Fruit fly (Drosophila melanogaster) whole organism, embryonic: ENCODE results near the gene CG3224.

Source experiments
- Abd-B ChIP-seq: fragments of 200-800 bp; sonication (Bioruptor generic); optimal IDR thresholded peaks from 2 replicates; lab custom pipeline; 2018; ENCODE audit warnings: missing biosample characterization, mild to moderate bottlenecking, missing genetic modification characterization, moderate library complexity
- Aef1 ChIP-seq: fragments of 200-800 bp; sonication (Bioruptor generic); IDR thresholded peaks from 3 replicates; pipeline ENCODE4 v1.3.6; 2022; ENCODE audit warnings: missing biosample characterization, missing genetic modification characterization
- CG10979 ChIP-seq: fragments of 200-800 bp; sonication (Bioruptor generic); optimal IDR thresholded peaks from 2 replicates; lab custom pipeline; 2018; ENCODE audit warnings: missing biosample characterization, mild to moderate bottlenecking, missing genetic modification characterization, moderate library complexity
- CG11398 ChIP-seq: fragments of 200-800 bp; sonication (Bioruptor generic); optimal IDR thresholded peaks from 2 replicates; lab custom pipeline; 2016; ENCODE audit warnings: missing biosample characterization, missing genetic modification characterization
- CG12104 ChIP-seq: fragments of 200-800 bp; sonication (Bioruptor generic); optimal IDR thresholded peaks from 3 replicates; lab custom pipeline; 2016; ENCODE audit warnings: missing biosample characterization, missing genetic modification characterization
- CG14014 ChIP-seq: fragments of 200-800 bp; sonication (Bioruptor generic); IDR thresholded peaks from 2 replicates; pipeline ENCODE4 v1.3.6; 2022; ENCODE audit warnings: missing biosample characterization, missing genetic modification characterization
- CG14050 ChIP-seq: fragments of 200-800 bp; sonication (Bioruptor generic); IDR thresholded peaks from 3 replicates; pipeline ENCODE4 v1.3.6; 2022; ENCODE audit warnings: missing biosample characterization, missing genetic modification characterization
- CG15514 ChIP-seq: fragments of 200-800 bp; sonication (Bioruptor generic); optimal IDR thresholded peaks from 3 replicates; lab custom pipeline; 2017; ENCODE audit warnings: missing biosample characterization, missing genetic modification characterization, mild to moderate bottlenecking, moderate library complexity, missing genetic modification reagents
- CG1603 ChIP-seq: fragments of 200-800 bp; sonication (Bioruptor generic); optimal IDR thresholded peaks from 2 replicates; lab custom pipeline; 2019; ENCODE audit warnings: missing biosample characterization, mild to moderate bottlenecking, missing genetic modification characterization, moderate library complexity
- CG2712 ChIP-seq: fragments of 200-800 bp; optimal IDR thresholded peaks from 3 replicates; lab custom pipeline; 2019; ENCODE audit warnings: missing biosample characterization, mild to moderate bottlenecking, missing genetic modification characterization, moderate library complexity
- CG31365 ChIP-seq: fragments of 200-800 bp; sonication (Bioruptor generic); optimal IDR thresholded peaks from 2 replicates; lab custom pipeline; 2018; ENCODE audit warnings: missing biosample characterization, mild to moderate bottlenecking, missing genetic modification characterization
- CG32772 ChIP-seq: fragments of 200-800 bp; sonication (Bioruptor generic); IDR thresholded peaks from 2 replicates; pipeline ENCODE4 v1.3.6; 2022; ENCODE audit warnings: missing biosample characterization, missing genetic modification characterization
- CG34422 ChIP-seq: fragments of 200-800 bp; sonication (Bioruptor generic); IDR thresholded peaks from 3 replicates; pipeline ENCODE4 v1.3.6; 2022; ENCODE audit warnings: missing biosample characterization, missing genetic modification characterization
- CG3847 ChIP-seq: fragments of 200-800 bp; sonication (Bioruptor generic); IDR thresholded peaks from 2 replicates; pipeline ENCODE4 v1.3.6; 2022; ENCODE audit warnings: missing biosample characterization, missing genetic modification characterization
- CG7556 ChIP-seq: fragments of 200-800 bp; sonication (Bioruptor generic); optimal IDR thresholded peaks from 2 replicates; lab custom pipeline; 2017; ENCODE audit warnings: missing biosample characterization, mild to moderate bottlenecking, missing genetic modification characterization
- CG8089 ChIP-seq: fragments of 200-800 bp; sonication (Bioruptor generic); optimal IDR thresholded peaks from 3 replicates; lab custom pipeline; 2016; ENCODE audit warnings: missing biosample characterization, missing genetic modification characterization
- CG9437 ChIP-seq: fragments of 200-800 bp; sonication (Bioruptor generic); optimal IDR thresholded peaks from 2 replicates; lab custom pipeline; 2018; ENCODE audit warnings: missing biosample characterization, mild to moderate bottlenecking, missing genetic modification characterization
- CG9797 ChIP-seq: fragments of 200-800 bp; sonication (Bioruptor generic); optimal IDR thresholded peaks from 3 replicates; lab custom pipeline; 2018; ENCODE audit warnings: missing biosample characterization, mild to moderate bottlenecking, missing genetic modification characterization
- Dip3 ChIP-seq: fragments of 200-800 bp; sonication (Bioruptor generic); optimal IDR thresholded peaks from 3 replicates; lab custom pipeline; 2016; ENCODE audit warnings: missing biosample characterization, missing genetic modification characterization
- Dll ChIP-seq: fragments of 200-800 bp; sonication (Bioruptor generic); IDR thresholded peaks from 4 replicates; pipeline ENCODE4 v1.3.6; 2022; ENCODE audit warnings: missing biosample characterization, missing genetic modification characterization; ENCODE audit not compliant: partially characterized antibody
- H15 ChIP-seq: fragments of 200-800 bp; sonication (Bioruptor generic); IDR thresholded peaks from 3 replicates; pipeline ENCODE4 v1.3.6; 2022; ENCODE audit warnings: missing biosample characterization, missing genetic modification characterization
- HLH4C ChIP-seq: fragments of 200-800 bp; sonication (Bioruptor generic); IDR thresholded peaks from 3 replicates; pipeline ENCODE4 v1.3.6; 2022; ENCODE audit warnings: missing biosample characterization, missing genetic modification characterization; ENCODE audit not compliant: partially characterized antibody
- HLH54F ChIP-seq: fragments of 200-800 bp; sonication (Bioruptor generic); optimal IDR thresholded peaks from 3 replicates; lab custom pipeline; 2016; ENCODE audit warnings: missing biosample characterization, missing genetic modification characterization
- Lpt ChIP-seq: fragments of >200 bp; optimal IDR thresholded peaks from 2 replicates; lab custom pipeline; 2018; ENCODE audit warnings: missing biosample characterization, missing genetic modification characterization
- Mad ChIP-seq: fragments of 200-800 bp; sonication (Bioruptor generic); optimal IDR thresholded peaks from 2 replicates; lab custom pipeline; 2016; ENCODE audit warnings: missing biosample characterization, missing genetic modification characterization
- NC2α ChIP-seq: fragments of 200-800 bp; sonication (Bioruptor generic); optimal IDR thresholded peaks from 2 replicates; lab custom pipeline; 2016; ENCODE audit warnings: missing biosample characterization, missing genetic modification characterization
- Nf-YA ChIP-seq: fragments of 200-800 bp; sonication (Bioruptor generic); IDR thresholded peaks from 2 replicates; pipeline ENCODE4 v1.3.6; 2022; ENCODE audit warnings: missing biosample characterization, missing genetic modification characterization
- Nf-YC ChIP-seq: fragments of 200-800 bp; optimal IDR thresholded peaks from 3 replicates; lab custom pipeline; 2019; ENCODE audit warnings: missing biosample characterization, mild to moderate bottlenecking, missing genetic modification characterization, moderate library complexity
- PHDP ChIP-seq: fragments of 200-800 bp; sonication (Bioruptor generic); optimal IDR thresholded peaks from 3 replicates; lab custom pipeline; 2018; ENCODE audit warnings: missing biosample characterization, mild to moderate bottlenecking, missing genetic modification characterization, moderate library complexity
- Ravus ChIP-seq: fragments of 200-800 bp; sonication (Bioruptor generic); IDR thresholded peaks from 2 replicates; pipeline ENCODE4 v1.3.6; 2022; ENCODE audit warnings: missing biosample characterization, missing genetic modification characterization
- Trl ChIP-seq, 3 experiments: fragments of >200 bp in 2 of 3; fragments of 200-800 bp in 1 of 3; sonication (Bioruptor generic) in 1 of 3; optimal IDR thresholded peaks; 2 replicates in 1 of 3; 3 replicates in 2 of 3; lab custom pipeline; 2016 to 2017; ENCODE audit warnings: missing biosample characterization in 1 of 3, missing genetic modification characterization in 1 of 3
- Vsx1 ChIP-seq: fragments of 200-800 bp; sonication (Bioruptor generic); optimal IDR thresholded peaks from 2 replicates; lab custom pipeline; 2017; ENCODE audit warnings: missing biosample characterization, mild to moderate bottlenecking, missing genetic modification characterization, missing genetic modification reagents
- Xrp1 ChIP-seq: fragments of 200-800 bp; sonication (Bioruptor generic); IDR thresholded peaks from 2 replicates; pipeline ENCODE4 v1.3.6; 2022; ENCODE audit warnings: missing biosample characterization, missing genetic modification characterization
- ase ChIP-seq: fragments of 200-800 bp; sonication (Bioruptor generic); IDR thresholded peaks from 3 replicates; pipeline ENCODE4 v1.3.6; 2022; ENCODE audit warnings: missing biosample characterization, missing genetic modification characterization
- dimm ChIP-seq: fragments of 200-800 bp; sonication (Bioruptor generic); IDR thresholded peaks from 2 replicates; pipeline ENCODE4 v1.3.6; 2022; ENCODE audit warnings: missing biosample characterization, missing genetic modification characterization
- dm ChIP-seq: fragments of 200-800 bp; sonication (Bioruptor generic); optimal IDR thresholded peaks from 3 replicates; lab custom pipeline; 2016; ENCODE audit warnings: missing biosample characterization, missing genetic modification characterization
- fd102C ChIP-seq: fragments of 200-800 bp; sonication (Bioruptor generic); optimal IDR thresholded peaks from 2 replicates; lab custom pipeline; 2018; ENCODE audit warnings: missing biosample characterization, mild to moderate bottlenecking, missing genetic modification characterization, moderate library complexity
- ftz-f1 ChIP-seq: fragments of 200-800 bp; sonication (Bioruptor generic); optimal IDR thresholded peaks from 2 replicates; lab custom pipeline; 2016; ENCODE audit warnings: missing biosample characterization, missing genetic modification characterization
- gfzf ChIP-seq: fragments of 200-800 bp; sonication (Bioruptor generic); optimal IDR thresholded peaks from 2 replicates; lab custom pipeline; 2016; ENCODE audit warnings: missing biosample characterization, mild to moderate bottlenecking, missing genetic modification characterization, moderate library complexity
- gsb-n ChIP-seq: fragments of 200-800 bp; sonication (Bioruptor generic); optimal IDR thresholded peaks from 3 replicates; lab custom pipeline; 2018; ENCODE audit warnings: missing biosample characterization, mild to moderate bottlenecking, missing genetic modification characterization
- ham ChIP-seq: fragments of 200-800 bp; sonication (Bioruptor generic); IDR thresholded peaks from 2 replicates; pipeline ENCODE4 v1.3.6; 2022; ENCODE audit warnings: missing biosample characterization, missing genetic modification characterization
- ken ChIP-seq: fragments of 200-800 bp; sonication (Bioruptor generic); IDR thresholded peaks from 3 replicates; pipeline ENCODE4 v1.3.6; 2022; ENCODE audit warnings: missing biosample characterization, missing genetic modification characterization
- row ChIP-seq: fragments of 200-800 bp; sonication (Bioruptor generic); IDR thresholded peaks from 3 replicates; pipeline ENCODE4 v1.3.6; 2022; ENCODE audit warnings: missing biosample characterization, missing genetic modification characterization
- schlank ChIP-seq: fragments of 200-800 bp; sonication (Bioruptor generic); optimal IDR thresholded peaks from 2 replicates; lab custom pipeline; 2018; ENCODE audit warnings: missing biosample characterization, mild to moderate bottlenecking, missing genetic modification characterization
- shn ChIP-seq: fragments of 200-800 bp; sonication (Bioruptor generic); optimal IDR thresholded peaks from 3 replicates; lab custom pipeline; 2016; ENCODE audit warnings: missing biosample characterization, missing genetic modification characterization
- sob ChIP-seq: fragments of 200-800 bp; sonication (Bioruptor generic); IDR thresholded peaks from 2 replicates; pipeline ENCODE4 v1.3.6; 2022; ENCODE audit warnings: missing biosample characterization, missing genetic modification characterization
- sug ChIP-seq: fragments of 200-800 bp; optimal IDR thresholded peaks from 2 replicates; lab custom pipeline; 2019; ENCODE audit warnings: missing biosample characterization, mild to moderate bottlenecking, missing genetic modification characterization, moderate library complexity
- tap ChIP-seq: fragments of 200-800 bp; optimal IDR thresholded peaks from 3 replicates; lab custom pipeline; 2019; ENCODE audit warnings: missing biosample characterization, mild to moderate bottlenecking, missing genetic modification characterization, moderate library complexity
- vfl ChIP-seq: fragments of 200-800 bp; sonication (Bioruptor generic); optimal IDR thresholded peaks from 2 replicates; lab custom pipeline; 2016; ENCODE audit warnings: missing biosample characterization, missing genetic modification characterization
- yki ChIP-seq: fragments of >200 bp; optimal IDR thresholded peaks from 3 replicates; lab custom pipeline; 2018

The CG3224 gene

DNA sequence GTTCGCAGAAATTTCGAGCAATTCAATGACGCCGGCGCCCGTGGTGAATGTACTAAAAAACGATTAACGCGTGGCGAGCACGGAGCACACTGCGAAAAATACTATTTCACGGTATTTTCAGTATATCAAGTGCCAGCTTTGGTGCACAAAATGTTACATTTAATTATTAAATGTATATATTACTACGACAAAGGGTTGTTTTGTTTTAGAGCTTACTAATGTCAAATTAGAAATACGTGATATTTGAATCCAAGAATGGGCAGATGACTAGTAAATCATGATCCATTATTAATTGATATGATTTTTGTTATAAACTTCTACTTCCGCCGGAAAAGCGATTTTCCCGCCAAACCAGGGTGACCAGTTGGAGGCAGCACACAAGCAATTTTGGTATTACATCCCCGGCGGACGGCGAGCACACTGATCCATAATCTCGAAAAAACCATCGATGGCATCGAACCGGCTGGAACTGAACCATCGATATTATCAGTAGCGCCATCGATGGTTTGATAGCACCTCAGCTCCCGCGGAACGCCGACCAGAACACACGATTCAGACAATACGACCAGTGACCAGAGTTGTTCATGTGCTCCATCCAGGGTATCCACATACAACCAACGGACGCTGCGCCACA, 6.9 kb downstream of the CG3224 start, which contains the start of the genes CG3226 and Cdc7 (continued):
- TF ChIP-seq H15 (GFP tag; lab: Robert Waterston, UW): peak; percentile 54; the same call in 1 of the 3 replicates
- TF ChIP-seq CG14014 (GFP tag; lab: Robert Waterston, UW): peak; percentile 46; the same call in 1 of the 2 replicates
- peak; percentile 41; the same call in 2 of the 3 replicates for TF ChIP-seq row (GFP tag; lab: Robert Waterston, UW)
- TF ChIP-seq HLH4C (GFP tag; lab: Robert Waterston, UW): peak; percentile 62
- peak; percentile 69 for TF ChIP-seq CG9437
- no peak for TF ChIP-seq Trl (optimal IDR thresholded peaks at IDR 0.05; lab: Kevin White, UChicago)
- peak; percentile 35 for TF ChIP-seq Trl (GFP tag; optimal IDR thresholded peaks at IDR 0.05; lab: Kevin White, UChicago)
- TF ChIP-seq Mad: peak; percentile 9
- no peak for TF ChIP-seq NC2α (GFP tag; lab: Kevin White, UChicago)
- peak; percentile 73 for TF ChIP-seq sug (tag; lab: Kevin White, UChicago)
- no peak for TF ChIP-seq CG32772 (GFP tag; lab: Robert Waterston, UW)
- peak; percentile 78 for TF ChIP-seq PHDP (tag; lab: Kevin White, UChicago)
- TF ChIP-seq CG12104 (GFP tag; lab: Kevin White, UChicago): peak; percentile 76
- TF ChIP-seq Dip3 (GFP tag; lab: Kevin White, UChicago): peak; percentile 28
- TF ChIP-seq ham (GFP tag; lab: Robert Waterston, UW): no peak
- peak; percentile 74 for TF ChIP-seq sob (GFP tag; lab: Robert Waterston, UW)
- peak; percentile 72 for TF ChIP-seq Nf-YC (tag; lab: Kevin White, UChicago)
- no peak for TF ChIP-seq Ravus (GFP tag; lab: Robert Waterston, UW)
- peak; percentile 57; the same call in 1 of the 2 replicates for TF ChIP-seq CG3847 (GFP tag; lab: Robert Waterston, UW)
- TF ChIP-seq ftz-f1 (GFP tag; lab: Kevin White, UChicago): no peak
- no peak for TF ChIP-seq fd102C (GFP tag; lab: Kevin White, UChicago)
- peak; percentile 45 for TF ChIP-seq CG31365 (tag; lab: Kevin White, UChicago)
- peak; percentile 83 for TF ChIP-seq gfzf
- no peak for TF ChIP-seq ken (GFP tag; lab: Robert Waterston, UW)
- TF ChIP-seq CG11398: no peak
- TF ChIP-seq shn (GFP tag; lab: Kevin White, UChicago): peak; percentile 65
- TF ChIP-seq yki (lab: Kevin White, UChicago): no peak
- peak; percentile 63 for TF ChIP-seq CG2712 (tag; lab: Kevin White, UChicago)
- peak; percentile 86 for TF ChIP-seq CG9797 (GFP tag; lab: Kevin White, UChicago)
- TF ChIP-seq Aef1 (GFP tag; lab: Robert Waterston, UW): no peak
- peak; percentile 47 for TF ChIP-seq CG10979 (tag; lab: Kevin White, UChicago)
- peak; percentile 71 for TF ChIP-seq Dll (GFP tag; lab: Robert Waterston, UW)
- no peak for TF ChIP-seq Abd-B (GFP tag; lab: Kevin White, UChicago)
- TF ChIP-seq CG14050 (GFP tag; lab: Robert Waterston, UW): peak; percentile 48; the same call in 1 of the 3 replicates
- TF ChIP-seq Xrp1 (GFP tag; lab: Robert Waterston, UW): no peak
- peak; percentile 92 for TF ChIP-seq CG15514
- no peak for TF ChIP-seq Nf-YA (GFP tag; lab: Robert Waterston, UW)
- TF ChIP-seq schlank (tag; lab: Kevin White, UChicago): peak; percentile 78
- peak; percentile 67 for TF ChIP-seq CG7556 (GFP tag; lab: Kevin White, UChicago)
- no peak for TF ChIP-seq dimm (GFP tag; lab: Robert Waterston, UW)
- TF ChIP-seq Vsx1 (GFP tag; lab: Kevin White, UChicago): peak; percentile 78
- TF ChIP-seq CG34422 (GFP tag; lab: Robert Waterston, UW): peak; percentile 67; the same call in 1 of the 3 replicates
- no peak for TF ChIP-seq Lpt (GFP tag; lab: Kevin White, UChicago)
- peak; percentile 59 for TF ChIP-seq gsb-n (tag; lab: Kevin White, UChicago)
- TF ChIP-seq tap (tag; lab: Kevin White, UChicago): peak; percentile 47
- peak; percentile 35 for TF ChIP-seq dm (GFP tag; lab: Kevin White, UChicago)
- TF ChIP-seq CG8089: peak; percentile 19
- TF ChIP-seq CG1603: peak; percentile 73
- TF ChIP-seq HLH54F (GFP tag; lab: Kevin White, UChicago): peak; percentile 28
- no peak for TF ChIP-seq vfl (GFP tag; lab: Kevin White, UChicago)
- TF ChIP-seq ase (GFP tag; lab: Robert Waterston, UW): no peak
